Fruit fly (Drosophila melanogaster) whole organism: ENCODE results near the gene mRpL32.

Source experiments
- Dll ChIP-seq: fragments of >200 bp; optimal IDR thresholded peaks from 2 replicates; lab custom pipeline; 2017
- EcR ChIP-seq, 2 experiments: fragments of >200 bp; optimal IDR thresholded peaks; 2 replicates each; lab custom pipeline; 2017; ENCODE audit warnings: missing biosample characterization in 2 of 2, missing genetic modification characterization in 2 of 2, missing genetic modification reagents in 2 of 2
- pan ChIP-seq: fragments of >200 bp; optimal IDR thresholded peaks from 2 replicates; lab custom pipeline; 2017
- psq ChIP-seq: fragments of >200 bp; optimal IDR thresholded peaks from 2 replicates; lab custom pipeline; 2017

DNA sequence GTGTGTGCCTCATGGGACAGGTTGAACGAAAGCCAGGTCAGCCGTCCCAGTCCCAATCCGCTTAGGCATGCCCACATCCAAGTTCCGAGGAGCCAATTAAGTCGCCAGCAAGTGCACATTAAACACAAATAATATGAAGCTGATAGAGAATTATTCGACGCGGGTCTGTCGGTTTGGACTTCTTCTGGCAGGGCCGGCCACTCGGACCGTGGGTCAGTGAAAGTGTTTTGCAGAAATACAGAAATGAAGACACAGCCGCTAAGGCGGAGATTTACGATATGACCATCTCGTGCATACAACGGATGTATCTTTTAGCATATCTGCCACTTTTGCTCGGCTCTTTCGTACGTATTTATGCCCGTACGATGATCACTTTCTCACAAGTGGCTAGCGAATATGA is 4.4 kb upstream of the mRpL32 start:
- no peak for TF ChIP-seq psq (lab: Kevin White, UChicago)
- TF ChIP-seq Dll (lab: Kevin White, UChicago): no peak
- TF ChIP-seq pan (lab: Kevin White, UChicago): no peak
- TF ChIP-seq EcR (GFP tag; optimal IDR thresholded peaks at IDR 0.05; lab: Kevin White, UChicago): no peak
